Worm (Caenorhabditis elegans): ENCODE data around the gene tbh-1.
A peak's percentile ranks its signal among the peaks of the same experiment; 100 is the strongest.

tbh-1 gene

ce11 chrX:15545485-15545884 lies 40.8 kb upstream of the tbh-1 start:
- TF ChIP-seq dmd-6 (GFP tag; IDR thresholded peaks at IDR 0.05): 0 out of 2 replicates have a peak, but pooled peaks have one; percentile 22
- TF ChIP-seq ceh-82 (tag; optimal IDR thresholded peaks at IDR 0.05): no peak
- TF ChIP-seq T26A8.4 (GFP tag; IDR thresholded peaks at IDR 0.05): no peak

- TF ChIP-seq gei-8 (GFP tag; optimal IDR thresholded peaks at IDR 0.05) (no peak), nhr-28 (tag; optimal IDR thresholded peaks at IDR 0.05) (peak; percentile 10), php-3 (GFP tag; IDR thresholded peaks at IDR 0.05) (peak; percentile 94), ztf-11 (tag; optimal IDR thresholded peaks at IDR 0.05) (no peak), duxl-1 (tag; optimal IDR thresholded peaks at IDR 0.05; ENCODE audit: poor library complexity) (no peak), tra-1 (GFP tag; IDR thresholded peaks at IDR 0.05) (peak; percentile 63), daf-16 (GFP tag; optimal IDR thresholded peaks at IDR 0.05) (no peak), daf-16 (tag; optimal IDR thresholded peaks at IDR 0.05) (peak; percentile 21), dmd-6 (GFP tag; IDR thresholded peaks at IDR 0.05) (peak; percentile 86), saeg-2 (GFP tag; IDR thresholded peaks at IDR 0.05) (no peak), dve-1 (tag; optimal IDR thresholded peaks at IDR 0.05; ENCODE audit: insufficient read depth) (peak; percentile 69), lin-1 (GFP tag; IDR thresholded peaks at IDR 0.05) (0 out of 2 replicates have a peak, but pooled peaks have one; percentile 39), hlh-11 (tag; optimal IDR thresholded peaks at IDR 0.05) (peak; percentile 68), hif-1 (tag; optimal IDR thresholded peaks at IDR 0.05) (no peak)
Observed at ce11 chrX:15544671-15545070, 40.0 kb upstream of the tbh-1 start.

DNA sequence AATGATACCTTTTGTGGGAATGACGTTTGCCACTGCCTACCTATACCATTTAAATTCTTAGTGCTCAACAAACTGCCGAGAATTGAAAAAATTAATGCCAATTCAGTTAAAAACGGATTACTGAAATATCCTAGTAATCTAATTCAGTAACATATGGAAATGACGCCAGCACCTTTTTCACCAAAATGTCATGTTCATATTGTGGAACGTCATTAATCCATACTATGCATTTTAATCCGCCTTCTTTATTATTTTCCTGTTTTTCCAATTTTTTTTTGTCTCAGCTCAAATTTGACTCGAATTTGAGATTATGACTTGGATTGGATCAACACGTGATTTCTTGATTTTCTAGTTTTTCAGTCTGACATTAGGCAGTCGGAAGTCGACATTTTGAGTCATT lies 36.7 kb upstream of the tbh-1 start:
- TF ChIP-seq unc-62 (GFP tag; optimal IDR thresholded peaks at IDR 0.05 in 1 of 2) (peak in 1 of 2 experiments; percentile 0), unc-62 (tag; optimal IDR thresholded peaks at IDR 0.05) (no peak), ZK337.2 (GFP tag; IDR thresholded peaks at IDR 0.05) (no peak), mxl-3 (GFP tag; optimal IDR thresholded peaks at IDR 0.05) (no peak), mxl-2 (GFP tag; conservative IDR thresholded peaks at IDR 0.05) (no peak)

ce11 chrX:15539299-15539698 lies 34.6 kb upstream of the tbh-1 start:
- TF ChIP-seq nhr-11 (tag; optimal IDR thresholded peaks at IDR 0.05) (no peak), aha-1 (tag) (peak; percentile 62)

DNA sequence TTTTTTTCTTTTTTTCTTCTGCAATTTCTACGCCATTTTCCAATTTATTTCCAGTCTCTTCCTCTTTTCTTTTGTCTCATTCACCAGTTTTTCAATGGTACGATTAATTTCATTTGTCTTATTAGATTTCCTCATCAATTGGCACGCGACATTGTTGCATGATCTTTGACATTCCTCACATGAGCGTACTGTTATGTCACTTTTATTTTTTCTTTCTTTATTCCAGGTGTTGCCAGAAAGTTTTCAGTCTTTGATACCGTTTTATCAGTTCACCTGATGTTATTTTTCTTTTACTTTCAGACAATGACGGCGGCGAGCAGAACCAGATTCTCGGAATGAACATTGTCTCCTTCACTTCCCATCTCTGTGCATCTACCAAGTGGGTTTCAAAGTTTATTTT lies 32.7 kb upstream of the tbh-1 start, which contains the start of the genes olrn-1 and C02C6.14:
Gene olrn-1, plus strand, starts transcription at position 301 of the 400 bp plus-strand sequence.
Gene C02C6.14, plus strand, starts transcription at position 304 of the 400 bp plus-strand sequence.
- TF ChIP-seq daf-19 (GFP tag; conservative IDR thresholded peaks at IDR 0.05) (no peak), lim-7 (GFP tag; IDR thresholded peaks at IDR 0.05) (no peak), jun-1 (tag; optimal IDR thresholded peaks at IDR 0.05) (no peak), nhr-77 (tag; optimal IDR thresholded peaks at IDR 0.05) (no peak), ama-1 (optimal IDR thresholded peaks at IDR 0.05) (no peak), gei-8 (GFP tag; optimal IDR thresholded peaks at IDR 0.05) (no peak), zfp-3 (GFP tag; conservative IDR thresholded peaks at IDR 0.05) (no peak), pha-4 (GFP tag; IDR thresholded peaks at IDR 0.05) (no peak), pha-4 (tag; optimal IDR thresholded peaks at IDR 0.05) (no peak), fos-1 (tag; optimal IDR thresholded peaks at IDR 0.05) (no peak), R02D3.7 (tag; optimal IDR thresholded peaks at IDR 0.05) (no peak), Y105C5A.15 (GFP tag; IDR thresholded peaks at IDR 0.05) (no peak), dmd-8 (GFP tag; IDR thresholded peaks at IDR 0.05) (no peak), ceh-20 (GFP tag; IDR thresholded peaks at IDR 0.05) (no peak), D1046.2 (GFP tag; IDR thresholded peaks at IDR 0.05) (no peak), duxl-1 (tag; optimal IDR thresholded peaks at IDR 0.05; ENCODE audit: poor library complexity) (no peak), set-16 (GFP tag; IDR thresholded peaks at IDR 0.05) (no peak), dmd-6 (GFP tag; IDR thresholded peaks at IDR 0.05) (no peak), skn-1 (tag; optimal IDR thresholded peaks at IDR 0.05) (no peak)

Measured in whole organism, L4 larva.